Worm (Caenorhabditis elegans) whole organism, L4 larva: ENCODE data around the gene pcyt-1.

Source experiments
- F26F4.8 ChIP-seq: fragments of 200-800 bp; sonication (Bioruptor generic); conservative IDR thresholded peaks from 2 replicates; pipeline ENCODE4 v1.3.6; 2022; ENCODE audit warnings: missing genetic modification characterization, missing compliant biosample characterization
- Y75B8A.6 ChIP-seq: fragments of 200-800 bp; sonication (Bioruptor generic); IDR thresholded peaks from 2 replicates; pipeline ENCODE4 v1.3.6; 2022; ENCODE audit warnings: missing genetic modification reagents, missing genetic modification characterization, missing compliant biosample characterization
- aha-1 ChIP-seq: fragments of 150-350 bp; peaks from one replicate; lab custom pipeline; 2014; ENCODE audit warnings: missing biosample characterization, missing genetic modification characterization
- arid-1 ChIP-seq: fragments of 200-800 bp; sonication (Bioruptor generic); conservative IDR thresholded peaks from 2 replicates; pipeline ENCODE4 v1.3.6; 2022; ENCODE audit warnings: missing genetic modification reagents, missing genetic modification characterization, missing compliant biosample characterization
- ceh-20 ChIP-seq: fragments of 200-800 bp; sonication (Bioruptor generic); IDR thresholded peaks from 2 replicates; pipeline ENCODE4 v1.3.6; 2022; ENCODE audit warnings: missing genetic modification reagents, missing genetic modification characterization, missing compliant biosample characterization
- ceh-44 ChIP-seq: fragments of 200-800 bp; sonication (Bioruptor generic); IDR thresholded peaks from 2 replicates; pipeline ENCODE4 v1.3.6; 2022; ENCODE audit warnings: missing genetic modification reagents, missing genetic modification characterization, missing compliant biosample characterization
- ceh-62 ChIP-seq: sonication (generic microtip); optimal IDR thresholded peaks from 2 replicates; lab custom pipeline; 2017; ENCODE audit warnings: missing biosample characterization, missing genetic modification characterization
- ctbp-1 ChIP-seq: fragments of 200-800 bp; sonication (Bioruptor generic); IDR thresholded peaks from 2 replicates; pipeline ENCODE4 v1.3.6; 2022; ENCODE audit warnings: missing genetic modification reagents, missing genetic modification characterization, missing compliant biosample characterization
- daf-16 ChIP-seq, 3 experiments: sonication (generic microtip); optimal IDR thresholded peaks; 2 replicates each; lab custom pipeline; 2016 to 2017; ENCODE audit warnings: missing genetic modification characterization in 3 of 3, missing genetic modification reagents in 3 of 3, mild to moderate bottlenecking in 2 of 3, missing compliant biosample characterization in 2 of 3, missing biosample characterization in 1 of 3, moderate library complexity in 1 of 3
- dmd-6 ChIP-seq: fragments of 200-800 bp; sonication (Bioruptor generic); IDR thresholded peaks from 2 replicates; pipeline ENCODE4 v1.3.6; 2022; ENCODE audit warnings: missing genetic modification reagents, missing genetic modification characterization, missing compliant biosample characterization
- dve-1 ChIP-seq: sonication (generic microtip); optimal IDR thresholded peaks from 2 replicates; lab custom pipeline; 2017; ENCODE audit warnings: antibody characterized with exemption, mild to moderate bottlenecking, missing genetic modification characterization, missing compliant biosample characterization; ENCODE audit not compliant: insufficient read depth
- egl-27 ChIP-seq: sonication (generic microtip); optimal IDR thresholded peaks from 3 replicates; lab custom pipeline; 2017; ENCODE audit warnings: missing biosample characterization, missing genetic modification reagents, missing genetic modification characterization
- egl-43 ChIP-seq: fragments of 200-800 bp; sonication (Bioruptor generic); IDR thresholded peaks from 2 replicates; pipeline ENCODE4 v1.3.6; 2022; ENCODE audit warnings: missing genetic modification reagents, missing genetic modification characterization, missing compliant biosample characterization
- fos-1 ChIP-seq: fragments of 150-350 bp; optimal IDR thresholded peaks from 2 replicates; lab custom pipeline; 2014; ENCODE audit warnings: missing biosample characterization, missing genetic modification characterization
- hif-1 ChIP-seq, 2 experiments: sonication (generic microtip); optimal IDR thresholded peaks; 2 replicates each; lab custom pipeline; 2016 to 2017; ENCODE audit warnings: missing compliant biosample characterization in 2 of 2, missing genetic modification characterization in 2 of 2, missing genetic modification reagents in 2 of 2, missing genotype in 2 of 2, mild to moderate bottlenecking in 1 of 2
- hlh-11 ChIP-seq: fragments of 200-800 bp; sonication (Bioruptor generic); optimal IDR thresholded peaks from 2 replicates; lab custom pipeline; 2018; ENCODE audit warnings: mild to moderate bottlenecking, missing genetic modification characterization, missing compliant biosample characterization
- hmg-1.1 ChIP-seq: fragments of 200-800 bp; sonication (Bioruptor generic); IDR thresholded peaks from 2 replicates; pipeline ENCODE4 v1.3.6; 2022; ENCODE audit warnings: missing genetic modification reagents, missing genetic modification characterization, missing compliant biosample characterization
- lim-7 ChIP-seq: fragments of 200-800 bp; sonication (Bioruptor generic); IDR thresholded peaks from 2 replicates; pipeline ENCODE4 v1.3.6; 2022; ENCODE audit warnings: missing genetic modification characterization, missing compliant biosample characterization
- lin-15B ChIP-seq: fragments of 150-350 bp; sonication (generic microtip); optimal IDR thresholded peaks from 3 replicates; lab custom pipeline; 2014; ENCODE audit warnings: missing biosample characterization, missing genetic modification characterization
- lin-39 ChIP-seq: fragments of 150-350 bp; optimal IDR thresholded peaks from 2 replicates; lab custom pipeline; 2014; ENCODE audit warnings: missing biosample characterization, missing genetic modification reagents, missing genetic modification characterization
- mdl-1 ChIP-seq, 2 experiments: fragments of 150-350 bp in 1 of 2; sonication (generic microtip) in 1 of 2; optimal IDR thresholded peaks; 2 replicates each; lab custom pipeline; 2014 to 2017; ENCODE audit warnings: missing biosample characterization in 2 of 2, missing genetic modification characterization in 2 of 2
- mes-2 ChIP-seq: sonication (generic microtip); optimal IDR thresholded peaks from 2 replicates; lab custom pipeline; 2016; ENCODE audit warnings: missing genotype, mild to moderate bottlenecking, missing genetic modification characterization, missing compliant biosample characterization; ENCODE audit not compliant: poor library complexity, severe bottlenecking
- mxl-2 ChIP-seq: fragments of 200-800 bp; sonication (Bioruptor generic); conservative IDR thresholded peaks from 2 replicates; pipeline ENCODE4 v1.3.6; 2022; ENCODE audit warnings: missing genetic modification reagents, missing genetic modification characterization, missing compliant biosample characterization
- nhr-111 ChIP-seq: fragments of 200-800 bp; sonication (Bioruptor generic); optimal IDR thresholded peaks from 2 replicates; lab custom pipeline; 2018; ENCODE audit warnings: mild to moderate bottlenecking, missing genetic modification characterization, missing compliant biosample characterization
- nhr-28 ChIP-seq: fragments of 150-350 bp; optimal IDR thresholded peaks from 2 replicates; lab custom pipeline; 2014; ENCODE audit warnings: missing biosample characterization, missing genetic modification characterization
- nhr-48 ChIP-seq: sonication (generic microtip); optimal IDR thresholded peaks from 2 replicates; lab custom pipeline; 2016; ENCODE audit warnings: mild to moderate bottlenecking, missing genetic modification characterization, missing compliant biosample characterization
- nhr-6 ChIP-seq: fragments of 150-350 bp; optimal IDR thresholded peaks from 2 replicates; lab custom pipeline; 2014; ENCODE audit warnings: missing biosample characterization, missing genetic modification characterization
- nhr-77 ChIP-seq: fragments of 150-350 bp; optimal IDR thresholded peaks from 2 replicates; lab custom pipeline; 2014; ENCODE audit warnings: missing biosample characterization, missing genetic modification characterization
- pha-4 ChIP-seq, 2 experiments: fragments of 150-350 bp in 1 of 2; fragments of 200-800 bp in 1 of 2; sonication (Bioruptor generic) in 1 of 2; IDR thresholded peaks in 1 of 2; optimal IDR thresholded peaks in 1 of 2; 2 replicates each; pipeline versions ENCODE4 v1.3.6 to Lab custom; 2014 to 2022; ENCODE audit warnings: missing genetic modification characterization in 2 of 2, missing genetic modification reagents in 2 of 2, missing biosample characterization in 1 of 2, missing compliant biosample characterization in 1 of 2
- php-3 ChIP-seq: fragments of 200-800 bp; sonication (Bioruptor generic); IDR thresholded peaks from 2 replicates; pipeline ENCODE4 v1.3.6; 2022; ENCODE audit warnings: missing genetic modification reagents, missing genetic modification characterization, missing compliant biosample characterization
- pqm-1 ChIP-seq: sonication (generic microtip); optimal IDR thresholded peaks from 2 replicates; lab custom pipeline; 2017; ENCODE audit warnings: missing biosample characterization, missing genetic modification characterization
- rbr-2 ChIP-seq: sonication (generic microtip); optimal IDR thresholded peaks from 2 replicates; lab custom pipeline; 2016; ENCODE audit warnings: missing genotype, missing genetic modification characterization, missing compliant biosample characterization
- snpc-1.2 ChIP-seq: fragments of 200-800 bp; sonication (Bioruptor generic); IDR thresholded peaks from 2 replicates; pipeline ENCODE4 v1.3.6; 2022; ENCODE audit warnings: missing genetic modification reagents, missing genetic modification characterization, missing compliant biosample characterization
- tra-1 ChIP-seq: fragments of 200-800 bp; sonication (Bioruptor generic); IDR thresholded peaks from 2 replicates; pipeline ENCODE4 v1.3.6; 2022; ENCODE audit warnings: missing genetic modification reagents, missing genetic modification characterization, missing compliant biosample characterization
- vab-7 ChIP-seq: fragments of 200-800 bp; sonication (Bioruptor generic); IDR thresholded peaks from 2 replicates; pipeline ENCODE4 v1.3.6; 2022; ENCODE audit warnings: missing genetic modification reagents, missing genetic modification characterization, missing compliant biosample characterization

The pcyt-1 gene

DNA sequence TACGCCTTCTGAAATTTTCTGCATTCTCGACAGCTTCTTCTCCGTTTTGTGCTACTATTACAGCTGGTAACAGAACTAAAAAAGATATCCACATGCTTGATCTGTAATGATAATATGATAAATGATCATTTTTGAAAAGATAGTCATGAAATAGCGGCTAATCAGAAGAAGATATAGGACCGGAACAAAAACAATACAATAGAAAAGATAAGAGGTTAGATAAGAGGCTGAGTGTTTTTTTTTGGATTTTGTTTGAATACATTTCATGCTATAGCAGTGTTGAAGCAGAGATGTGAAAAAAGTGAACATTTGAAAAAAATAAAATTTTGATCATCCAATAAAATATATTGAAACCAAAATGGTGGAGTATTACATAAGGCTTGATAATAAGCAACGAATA lies 17.8 kb upstream of the pcyt-1 start, which contains the start of gene F46C8.8:
Gene F46C8.8 (minus strand): TSS at position 101 of the 400 bp plus-strand sequence.
- TF ChIP-seq mdl-1 (tag; optimal IDR thresholded peaks at IDR 0.05; lab: Kevin White, UChicago) (no peak), nhr-28 (peak; percentile 4)

DNA sequence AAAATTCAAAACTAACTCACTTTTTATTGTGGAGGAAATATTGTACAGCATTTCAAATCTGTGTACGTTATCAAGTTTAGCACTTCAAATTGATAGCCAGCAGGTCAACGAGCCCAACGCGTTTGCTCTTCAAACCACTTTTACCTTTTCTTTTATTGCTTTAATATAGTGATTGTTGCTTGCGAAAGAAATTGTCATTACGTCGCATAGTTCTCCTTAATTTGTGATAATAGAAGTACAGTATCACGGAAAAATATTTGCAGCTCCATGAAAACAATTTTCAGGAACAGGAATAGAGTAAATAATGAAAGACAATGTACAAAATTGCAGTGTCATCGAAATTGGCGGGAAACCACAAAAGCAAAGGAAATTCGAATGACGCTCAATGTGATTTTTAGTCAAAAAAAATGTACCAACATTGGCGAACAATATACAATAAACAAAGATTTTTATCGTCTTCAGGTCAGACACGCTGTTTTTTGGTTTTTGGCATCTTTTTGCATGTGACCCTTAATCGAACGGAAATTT lies 13.2 kb upstream of the pcyt-1 start, which contains the start of the genes PDB1.1 and F08C6.5:
Gene PDB1.1 (minus strand): TSS at position 158 of the 528 bp plus-strand sequence.
Gene F08C6.5 (plus strand): TSS at position 478 of the 528 bp plus-strand sequence.
- TF ChIP-seq dve-1: peak; percentile 4
- peak; percentile 4 for TF ChIP-seq nhr-48 (tag; lab: Kevin White, UChicago)
- peak; percentile 83 for TF ChIP-seq php-3 (GFP tag; lab: Robert Waterston, UW)
- TF ChIP-seq egl-27 (tag; lab: Kevin White, UChicago): no peak
- TF ChIP-seq aha-1 (tag; lab: Kevin White, UChicago): no peak
- TF ChIP-seq nhr-28: peak; percentile 88
- TF ChIP-seq arid-1: no peak
- TF ChIP-seq hlh-11: peak; percentile 55
- peak; percentile 76 for TF ChIP-seq pqm-1 (tag; lab: Kevin White, UChicago)
- no peak for TF ChIP-seq daf-16 (GFP tag; optimal IDR thresholded peaks at IDR 0.05; lab: Kevin White, UChicago)
- TF ChIP-seq daf-16 (tag; optimal IDR thresholded peaks at IDR 0.05; lab: Kevin White, UChicago): peak; percentile 88
- no peak for TF ChIP-seq fos-1
- peak; percentile 68 for TF ChIP-seq dmd-6 (GFP tag; lab: Robert Waterston, UW)
- TF ChIP-seq nhr-77 (tag; lab: Kevin White, UChicago): peak; percentile 69
- TF ChIP-seq mdl-1 (tag; optimal IDR thresholded peaks at IDR 0.05; lab: Kevin White, UChicago): peak in 1 of 2 experiments; percentile 57

DNA sequence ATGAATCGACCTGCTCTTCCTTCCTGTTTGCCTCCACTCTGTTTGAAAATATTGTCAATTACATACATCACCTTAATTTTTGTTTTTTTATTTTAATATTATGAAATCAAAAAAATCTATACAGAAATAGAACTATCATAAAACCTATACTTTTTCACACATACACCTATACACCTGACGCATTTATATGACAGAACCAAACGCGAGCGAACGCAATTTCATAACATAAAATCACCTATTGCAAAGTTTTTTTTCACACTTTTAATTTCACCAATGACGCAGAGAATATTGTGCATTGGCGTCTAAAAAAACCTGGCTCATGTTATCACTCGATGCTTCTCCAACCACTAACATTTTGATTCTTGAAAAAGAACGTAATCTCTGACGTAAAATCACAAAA lies 10.2 kb upstream of the pcyt-1 start:
- TF ChIP-seq nhr-6 (tag; lab: Kevin White, UChicago): no peak
- no peak for TF ChIP-seq ceh-62
- no peak for TF ChIP-seq mxl-2 (GFP tag; lab: Robert Waterston, UW)
- TF ChIP-seq nhr-111: no peak
- TF ChIP-seq mes-2: no peak
- TF ChIP-seq ceh-20 (GFP tag; lab: Robert Waterston, UW): no peak
- no peak for TF ChIP-seq hif-1 (tag; optimal IDR thresholded peaks at IDR 0.05; lab: Kevin White, UChicago)
- no peak for TF ChIP-seq ceh-44
- no peak for TF ChIP-seq lim-7 (GFP tag; lab: Robert Waterston, UW)
- TF ChIP-seq hmg-1.1 (GFP tag; lab: Robert Waterston, UW): no peak
- TF ChIP-seq pha-4 (GFP tag; IDR thresholded peaks at IDR 0.05; lab: Robert Waterston, UW): no peak
- no peak for TF ChIP-seq pha-4 (tag; optimal IDR thresholded peaks at IDR 0.05; lab: Kevin White, UChicago)
- no peak for TF ChIP-seq pqm-1 (tag; lab: Kevin White, UChicago)

DNA sequence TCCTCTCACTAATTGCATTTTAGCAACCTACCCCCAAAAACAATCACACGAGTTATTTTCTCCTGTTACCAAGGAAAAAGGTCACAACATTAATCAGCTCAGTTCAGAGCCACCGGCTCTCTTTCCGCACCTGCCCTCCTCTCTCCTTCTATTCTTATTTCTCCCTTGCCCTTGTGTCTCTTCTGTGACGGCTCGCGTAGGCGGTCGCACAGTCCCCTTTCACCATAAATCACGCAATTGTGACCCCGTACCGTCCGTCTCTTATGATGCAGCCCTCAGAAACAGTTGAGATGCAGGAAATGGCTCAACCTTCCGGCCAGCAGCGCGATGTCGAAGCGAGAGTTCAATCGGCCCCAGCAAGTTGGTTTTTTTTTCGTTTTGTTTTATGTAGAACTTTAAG lies 9.5 kb upstream of the pcyt-1 start, which contains the start of gene sto-1:
Gene sto-1 (plus strand): TSS at position 200 of the 400 bp plus-strand sequence.
- TF ChIP-seq ctbp-1 (GFP tag; lab: Robert Waterston, UW) (no peak), egl-43 (GFP tag; lab: Robert Waterston, UW) (no peak), lin-39 (tag; lab: Kevin White, UChicago) (no peak), lin-15B (no peak), rbr-2 (tag; lab: Kevin White, UChicago) (no peak), tra-1 (GFP tag; lab: Robert Waterston, UW) (no peak), F26F4.8 (GFP tag; lab: Robert Waterston, UW) (no peak), vab-7 (GFP tag; lab: Robert Waterston, UW) (no peak), Y75B8A.6 (GFP tag; lab: Robert Waterston, UW) (no peak), snpc-1.2 (no peak), fos-1 (no peak)
